Worm (Caenorhabditis elegans) whole organism, L4/young adult: Measurements from ENCODE around the gene AH10.2.

Experiments used
- W03F9.2 ChIP-seq: fragments of 150-350 bp; optimal IDR thresholded peaks from 2 replicates; lab custom pipeline; 2014; ENCODE audit warnings: missing biosample characterization, missing genetic modification characterization
- dao-5 ChIP-seq: sonication (generic microtip); optimal IDR thresholded peaks from 2 replicates; lab custom pipeline; 2016; ENCODE audit warnings: missing genotype, missing genetic modification characterization, moderate library complexity, missing compliant biosample characterization
- him-1 ChIP-seq: sonication (generic microtip); optimal IDR thresholded peaks from 2 replicates; lab custom pipeline; 2016; ENCODE audit warnings: missing genotype, missing genetic modification reagents, missing genetic modification characterization, missing compliant biosample characterization

The AH10.2 gene

DNA sequence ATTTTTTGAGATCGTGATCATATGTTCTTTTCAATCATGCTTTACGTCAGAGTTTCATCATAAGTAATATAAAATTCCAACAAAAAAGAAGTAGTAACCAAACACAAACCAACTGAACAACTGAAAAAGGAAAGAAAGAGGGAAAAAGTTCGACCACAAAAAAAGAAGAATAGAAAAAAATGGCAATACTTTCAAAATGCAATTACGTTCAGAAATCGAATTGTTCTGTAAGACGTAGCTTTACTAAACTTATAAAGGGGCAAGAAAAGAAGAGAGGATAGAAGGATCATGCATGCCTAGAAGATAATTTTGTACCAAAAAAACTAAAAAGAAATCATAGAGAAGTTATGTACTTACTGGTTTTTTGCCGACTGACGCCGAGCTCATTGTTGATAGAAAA is 15.8 kb upstream of the AH10.2 start:
- TF ChIP-seq dao-5 (no peak), W03F9.2 (no peak), him-1 (tag; lab: Kevin White, UChicago) (no peak)

DNA sequence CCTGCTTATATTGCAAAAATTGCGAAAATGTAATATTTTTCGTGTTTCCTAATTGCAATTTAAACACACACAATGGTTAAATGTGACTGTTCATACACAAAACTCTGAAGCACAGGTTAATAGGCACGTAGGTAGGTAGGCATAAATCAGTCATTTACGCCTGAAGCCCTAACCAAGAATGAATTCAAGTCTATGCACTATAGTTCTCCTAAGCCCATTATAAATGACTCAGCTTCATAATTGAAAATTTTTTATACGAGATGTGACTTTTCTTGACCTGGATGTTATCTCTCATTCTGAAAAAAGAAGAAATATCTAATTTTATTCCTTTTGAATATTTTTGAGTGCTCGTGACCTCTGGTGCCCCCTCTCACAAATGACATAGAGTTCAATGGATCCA is 14.7 kb upstream of the AH10.2 start:
- TF ChIP-seq him-1 (tag; lab: Kevin White, UChicago) (no peak), W03F9.2 (no peak), dao-5 (no peak)

DNA sequence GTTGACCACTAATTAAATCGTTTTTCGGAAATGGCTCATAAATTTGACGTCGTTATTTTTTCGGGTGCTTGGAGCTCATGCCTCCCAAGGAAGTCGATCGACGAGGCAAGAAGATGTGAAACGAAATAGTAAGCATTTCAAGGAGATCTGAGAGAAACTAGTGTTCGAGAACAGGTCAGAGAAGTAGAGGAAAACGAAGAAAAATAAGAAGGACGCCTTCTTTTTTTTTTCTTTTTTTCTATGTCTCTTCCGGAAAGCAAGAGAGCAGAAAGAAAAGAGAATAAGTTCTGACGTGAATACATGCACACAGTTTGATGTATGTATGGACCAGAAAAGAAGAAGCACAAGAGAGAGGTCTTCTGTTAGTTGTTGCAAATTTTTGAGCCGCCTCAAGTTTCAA is 12.9 kb upstream of the AH10.2 start:
- TF ChIP-seq W03F9.2 = peak; percentile 7
- no peak for TF ChIP-seq dao-5
- peak; percentile 79 for TF ChIP-seq him-1 (tag; lab: Kevin White, UChicago)

DNA sequence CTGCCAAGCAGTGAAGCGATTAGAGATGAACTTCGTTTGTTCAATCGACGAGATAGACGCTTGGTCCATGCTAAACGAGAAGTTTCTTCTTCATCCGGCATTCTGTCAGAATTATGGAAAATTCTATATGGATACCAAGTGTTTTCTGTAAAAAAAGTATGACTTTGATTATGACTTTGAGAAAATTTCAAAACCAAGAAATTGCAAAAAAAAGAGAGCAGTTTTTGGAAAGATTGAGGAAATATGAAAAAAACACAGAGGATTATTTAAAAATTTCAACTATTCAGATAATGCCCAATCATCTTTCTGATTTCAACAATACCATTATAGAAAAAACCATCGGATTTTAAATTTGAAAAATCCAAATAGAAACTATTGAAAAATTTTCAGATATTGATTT is 11.3 kb upstream of the AH10.2 start, which contains the start of gene par-1:
Gene par-1 (minus strand): TSS at position 101 of the 400 bp plus-strand sequence.
- TF ChIP-seq W03F9.2 = no peak
- TF ChIP-seq dao-5 = no peak
- TF ChIP-seq him-1 (tag; lab: Kevin White, UChicago) = no peak

DNA sequence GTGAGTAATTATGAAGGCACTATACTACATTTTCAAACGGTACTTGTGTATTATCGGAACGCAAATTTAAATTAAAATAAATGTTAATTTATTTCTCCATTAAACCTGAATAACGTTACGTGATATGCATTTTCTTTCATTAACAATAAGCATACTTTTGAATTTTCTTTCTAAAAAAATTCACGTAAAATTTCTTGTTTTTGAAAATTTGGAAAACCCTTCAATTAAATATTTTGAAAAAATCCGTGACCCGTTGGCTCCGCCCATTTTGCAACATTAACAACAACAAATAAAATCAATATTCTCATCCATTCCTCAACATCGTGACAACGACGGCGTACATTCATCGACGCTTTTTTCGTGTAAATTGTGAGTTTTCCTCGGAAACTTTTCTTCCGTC is 10.4 kb upstream of the AH10.2 start, which contains the start of gene acs-10:
Gene acs-10 (plus strand): TSS at position 301 of the 400 bp plus-strand sequence.
- no peak for TF ChIP-seq W03F9.2
- TF ChIP-seq dao-5 = no peak
- TF ChIP-seq him-1 (tag; lab: Kevin White, UChicago) = no peak

DNA sequence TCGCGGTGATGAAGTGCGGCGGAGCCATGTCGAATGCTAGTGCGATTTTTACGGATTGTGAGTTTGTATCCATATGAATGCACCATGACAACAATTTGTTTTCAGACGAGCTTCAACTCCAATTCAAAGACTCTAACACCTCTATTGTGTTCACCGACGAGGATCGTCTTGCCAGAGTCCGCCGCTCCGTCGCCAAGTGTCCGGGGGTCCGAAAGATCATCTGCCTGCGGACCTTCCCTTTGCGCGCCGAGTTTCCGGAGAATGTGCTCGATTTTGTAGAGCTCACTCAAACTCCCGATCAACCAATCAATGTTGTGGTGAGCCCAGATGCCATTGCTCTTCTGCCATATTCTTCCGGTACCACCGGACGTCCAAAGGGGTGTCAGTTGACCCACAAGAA is 9.5 kb upstream of the AH10.2 start:
- no peak for TF ChIP-seq W03F9.2
- TF ChIP-seq dao-5 = no peak
- no peak for TF ChIP-seq him-1 (tag; lab: Kevin White, UChicago)

DNA sequence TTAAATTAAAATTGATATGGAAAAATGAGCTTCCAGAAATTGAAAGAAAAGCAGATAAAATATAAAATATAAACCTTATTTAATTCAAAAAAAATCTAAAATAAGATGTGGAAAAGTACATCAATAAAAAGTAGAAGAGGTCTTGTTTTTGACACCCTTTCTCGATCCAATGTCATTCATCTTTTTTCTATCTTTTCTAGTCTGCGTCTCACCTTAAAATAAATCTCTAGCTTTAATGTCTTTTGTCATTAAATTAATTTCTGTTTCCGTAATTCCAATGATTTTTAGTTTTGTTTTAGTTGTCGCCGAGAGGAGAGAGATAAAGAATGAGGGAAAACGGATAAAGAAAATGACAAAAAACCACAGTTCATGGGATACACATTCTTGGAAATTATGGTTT is 7.4 kb upstream of the AH10.2 start:
- TF ChIP-seq dao-5 = no peak
- TF ChIP-seq him-1 (tag; lab: Kevin White, UChicago) = no peak
- no peak for TF ChIP-seq W03F9.2

DNA sequence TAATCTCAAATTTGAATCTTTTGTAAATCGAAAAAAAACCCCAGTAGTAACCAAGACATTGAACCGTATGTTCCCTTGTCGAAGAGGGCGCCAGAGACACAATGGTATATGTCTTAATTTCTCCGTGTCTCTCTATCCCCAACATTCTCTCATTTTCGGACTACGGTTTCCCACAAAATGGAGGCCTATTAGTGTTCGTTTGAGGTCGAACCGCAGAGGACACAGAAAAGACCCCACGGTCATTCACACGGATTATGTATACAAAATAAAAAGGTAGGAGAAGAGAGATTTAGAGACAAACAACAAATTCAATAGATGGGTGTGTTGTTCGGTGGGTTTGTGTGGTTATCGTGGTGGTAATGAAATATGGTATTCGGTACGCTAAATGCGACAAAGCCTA is 5.6 kb upstream of the AH10.2 start:
- TF ChIP-seq W03F9.2 (no peak), dao-5 (no peak), him-1 (tag; lab: Kevin White, UChicago) (no peak)

DNA sequence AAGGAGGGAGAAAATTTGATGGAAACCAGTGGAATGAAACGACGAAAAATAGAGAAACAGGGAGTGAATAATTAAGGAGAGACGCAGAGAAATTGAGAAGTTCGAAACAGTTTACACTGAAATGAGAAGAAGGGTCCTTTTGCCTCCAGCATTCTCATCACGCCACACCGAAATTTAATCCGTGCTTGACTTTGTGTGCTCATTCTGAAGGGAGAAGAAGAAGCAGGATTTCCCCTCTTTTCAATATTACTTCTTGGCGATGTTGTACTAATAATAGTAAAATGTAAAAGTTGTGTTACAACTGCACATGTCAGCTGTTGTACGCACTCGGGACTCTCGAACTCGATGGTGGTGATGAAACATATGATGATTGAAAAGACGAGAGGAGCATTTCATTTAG is 3.0 kb upstream of the AH10.2 start:
- TF ChIP-seq him-1 (tag; lab: Kevin White, UChicago) = no peak
- TF ChIP-seq W03F9.2 = no peak
- TF ChIP-seq dao-5 = no peak

DNA sequence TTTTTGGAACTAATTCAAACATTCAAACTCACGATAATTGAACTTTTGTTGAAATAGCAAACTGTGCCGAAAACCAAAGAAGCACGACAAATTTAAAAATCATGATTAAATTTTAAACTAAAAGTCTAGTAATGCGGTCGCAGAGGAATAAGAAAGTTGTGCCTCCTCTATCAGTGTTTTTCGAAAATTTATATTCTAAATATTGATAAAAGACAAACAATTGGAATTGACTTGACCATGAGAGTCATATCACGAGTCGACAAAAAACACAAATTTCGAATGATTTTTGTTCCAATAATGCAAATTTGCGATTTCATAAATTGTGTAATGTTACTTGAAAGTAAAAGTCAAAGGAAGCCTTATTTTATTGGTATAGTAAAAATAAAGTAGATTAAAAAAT is 4.1 kb downstream of the AH10.2 start, which contains the start of gene cest-1.2:
Gene cest-1.2 (minus strand): TSS at position 165 of the 400 bp plus-strand sequence.
- TF ChIP-seq dao-5 (no peak), W03F9.2 (no peak), him-1 (tag; lab: Kevin White, UChicago) (no peak)

DNA sequence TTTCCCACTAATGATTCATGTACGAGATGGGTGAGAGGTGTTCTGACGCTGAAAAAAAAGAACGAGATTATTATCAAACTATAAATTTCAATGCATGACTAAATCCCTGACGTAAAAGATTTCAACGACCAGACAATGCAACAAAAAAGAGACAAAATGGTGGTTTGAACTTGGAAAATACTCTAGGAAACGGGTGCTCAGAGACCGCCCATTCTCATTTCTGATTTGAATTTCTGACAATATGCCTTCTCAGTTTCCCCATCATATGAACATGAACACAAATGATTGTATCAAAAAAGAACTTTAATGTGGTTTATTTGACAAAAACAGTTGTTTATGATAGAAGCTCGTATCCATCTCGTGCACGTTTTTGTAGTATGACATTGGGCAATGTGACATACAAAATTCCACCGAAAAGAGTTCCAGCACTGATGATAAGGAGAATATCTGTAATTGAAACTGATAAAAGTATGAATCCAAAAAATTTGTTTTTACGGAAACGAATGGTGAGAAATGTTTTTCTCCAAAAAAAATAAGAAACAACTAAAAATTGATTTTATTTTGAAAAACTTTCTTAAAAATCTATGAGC is 6.5 kb downstream of the AH10.2 start, which contains the start of gene srd-26:
Gene srd-26 (minus strand): TSS at position 51 of the 590 bp plus-strand sequence.
- TF ChIP-seq him-1 (tag; lab: Kevin White, UChicago) (no peak), dao-5 (no peak), W03F9.2 (no peak)

DNA sequence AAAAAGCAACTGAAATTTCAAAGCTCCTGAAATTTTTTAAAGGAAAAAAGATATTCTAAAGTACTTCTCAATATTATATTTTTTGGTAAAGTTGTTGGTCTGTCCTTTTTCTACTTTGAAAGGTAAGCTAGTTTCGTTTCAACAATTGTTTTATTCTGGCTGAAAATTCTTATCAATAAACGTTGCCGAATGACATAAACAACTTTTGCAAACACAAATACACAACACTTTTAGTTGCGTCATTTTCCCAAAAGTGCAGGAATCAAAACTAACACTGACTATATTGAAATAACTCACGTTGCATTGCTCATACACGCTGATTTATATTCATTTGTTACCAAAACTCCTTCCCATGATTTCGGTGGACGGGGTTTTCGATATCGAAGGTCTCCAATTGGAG is 9.2 kb downstream of the AH10.2 start:
- no peak for TF ChIP-seq W03F9.2

DNA sequence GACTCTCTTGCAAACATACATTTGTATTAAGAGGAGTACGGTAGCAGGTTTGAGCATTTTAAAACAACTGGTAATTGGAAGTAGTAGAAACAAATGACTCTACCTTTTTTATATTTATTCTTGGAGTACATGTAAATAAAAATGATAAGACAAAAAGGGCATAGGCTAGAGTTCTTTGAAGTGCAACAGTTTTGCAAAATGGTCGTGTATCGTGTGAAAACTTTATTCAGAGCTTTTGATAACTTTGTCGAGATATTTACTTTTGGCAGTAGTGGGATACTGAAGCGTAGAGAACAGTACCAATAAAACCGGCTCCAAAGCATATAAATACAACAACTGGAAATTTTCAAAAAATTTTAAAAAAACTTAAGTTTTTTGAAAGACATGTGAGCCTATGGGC is 10.1 kb downstream of the AH10.2 start, which contains the start of gene cest-1.1:
Gene cest-1.1 (minus strand): TSS at position 101 of the 400 bp plus-strand sequence.
- TF ChIP-seq W03F9.2 (no peak), dao-5 (no peak), him-1 (tag; lab: Kevin White, UChicago) (no peak)

DNA sequence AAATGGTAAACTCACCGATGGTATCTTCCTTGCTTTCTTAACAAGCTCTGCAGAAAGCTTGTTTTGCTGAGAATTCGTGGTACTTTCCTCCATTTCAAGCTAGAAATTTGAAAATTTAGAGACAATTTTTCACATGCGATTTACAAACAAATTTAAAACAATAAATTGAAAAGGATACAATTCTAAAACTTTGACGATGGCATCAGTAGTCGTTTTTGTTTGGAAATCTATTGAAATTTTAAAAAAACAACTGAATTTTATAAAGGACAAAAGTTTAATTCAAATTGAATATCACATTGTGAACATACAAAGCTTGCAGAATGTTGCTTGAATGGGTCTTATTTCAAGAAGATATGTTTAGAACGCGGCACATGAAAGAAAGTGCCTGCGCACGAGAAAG is 11.1 kb downstream of the AH10.2 start, which contains the start of gene ocam-1:
Gene ocam-1 (minus strand): TSS at position 101 of the 400 bp plus-strand sequence.
- no peak for TF ChIP-seq dao-5
- no peak for TF ChIP-seq him-1 (tag; lab: Kevin White, UChicago)
- TF ChIP-seq W03F9.2 = no peak

DNA sequence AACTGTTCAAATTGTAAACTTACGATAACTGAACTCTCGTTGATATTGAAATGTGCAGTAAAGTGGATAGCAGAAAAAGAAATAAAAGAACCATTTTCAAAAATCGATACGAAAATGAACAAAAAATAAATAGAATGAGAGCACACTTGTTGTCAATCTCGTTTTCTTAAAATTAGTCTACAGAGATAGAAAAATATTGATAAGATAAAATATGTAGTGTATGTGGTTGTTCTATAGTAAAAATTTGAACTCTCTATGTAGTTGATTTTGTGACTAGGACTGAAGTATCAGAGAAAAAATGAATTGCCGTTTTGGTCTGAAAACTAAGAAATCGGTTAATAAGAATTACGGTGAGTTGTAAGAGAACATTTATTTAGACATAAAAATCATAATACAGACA is 14.7 kb downstream of the AH10.2 start, which contains the start of gene cest-2.1:
Gene cest-2.1 (minus strand): TSS at position 198 of the 400 bp plus-strand sequence.
- TF ChIP-seq him-1 (tag; lab: Kevin White, UChicago) (no peak), W03F9.2 (no peak), dao-5 (no peak)

DNA sequence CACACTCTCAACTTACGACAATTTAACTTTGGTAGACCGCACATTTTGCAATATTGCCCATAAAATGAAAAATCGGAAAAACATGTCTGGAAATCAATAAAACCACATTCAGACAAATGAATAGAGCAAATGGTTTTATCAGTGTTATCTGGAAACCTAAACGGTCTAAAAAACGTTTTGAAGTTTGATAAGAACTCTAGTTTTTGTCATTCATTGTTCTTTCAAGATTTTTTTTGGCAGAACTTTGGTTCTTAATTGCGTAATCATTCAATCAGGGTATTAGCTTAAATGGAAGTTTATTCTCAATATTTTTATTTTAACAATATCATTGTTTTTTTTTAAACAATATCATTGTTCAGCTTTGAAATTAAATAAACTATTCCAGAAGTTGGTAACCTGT is 18.6 kb downstream of the AH10.2 start, which contains the start of gene cest-2.2:
Gene cest-2.2 (minus strand): TSS at position 140 of the 400 bp plus-strand sequence.
- TF ChIP-seq dao-5 (no peak), him-1 (tag; lab: Kevin White, UChicago) (no peak), W03F9.2 (no peak)
